Worm (Caenorhabditis elegans): ENCODE results near the gene R160.3.

R160.3 gene

DNA sequence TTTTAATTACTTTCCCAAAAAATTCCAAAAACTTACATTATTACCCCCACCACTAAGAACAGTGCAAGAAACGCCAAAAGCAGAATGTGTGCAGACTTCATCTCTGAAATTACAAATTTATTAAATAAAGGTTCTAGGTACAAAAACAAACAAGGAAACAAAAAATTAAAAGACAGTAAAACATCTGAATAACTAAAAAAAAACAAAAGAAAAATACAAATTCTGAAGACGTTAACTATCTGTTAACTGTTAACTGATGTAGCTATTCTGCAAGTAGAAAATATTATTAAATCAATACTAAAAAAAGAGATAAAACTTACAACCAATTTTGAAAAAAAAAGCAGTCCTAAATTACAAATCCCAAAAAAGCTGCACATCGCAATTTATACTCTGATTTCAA, 5.3 kb upstream of the R160.3 start, which contains the start of gene R160.13:
Gene R160.13, minus strand, starts transcription at position 101 of the 400 bp plus-strand sequence.
- TF ChIP-seq ref-2 (tag; optimal IDR thresholded peaks at IDR 0.05) (no peak), hlh-30 (tag; optimal IDR thresholded peaks at IDR 0.05; ENCODE audit: insufficient read depth) (no peak)

ce11 chrX:4370756-4371155, 4.6 kb upstream of the R160.3 start, which contains the start of gene R160.5:
R160.5 (minus strand) TSS chrX:4370856.
- no peak for TF ChIP-seq pros-1 (tag; optimal IDR thresholded peaks at IDR 0.05)
- no peak for TF ChIP-seq ceh-30 (tag; optimal IDR thresholded peaks at IDR 0.05)
- TF ChIP-seq nhr-11 (tag; optimal IDR thresholded peaks at IDR 0.05): no peak
- no peak for TF ChIP-seq pat-9 (tag; optimal IDR thresholded peaks at IDR 0.05)
- TF ChIP-seq eyg-1 (tag; optimal IDR thresholded peaks at IDR 0.05): no peak
- no peak for TF ChIP-seq lim-6 (tag; optimal IDR thresholded peaks at IDR 0.05)
- TF ChIP-seq pha-2 (tag; optimal IDR thresholded peaks at IDR 0.05): no peak
- TF ChIP-seq lin-11 (tag; optimal IDR thresholded peaks at IDR 0.05): no peak
- no peak for TF ChIP-seq hlh-6 (tag; optimal IDR thresholded peaks at IDR 0.05)
- no peak for TF ChIP-seq che-1 (tag; optimal IDR thresholded peaks at IDR 0.05)
- TF ChIP-seq ceh-45 (GFP tag; IDR thresholded peaks at IDR 0.05): no peak
- TF ChIP-seq rnt-1 (tag; optimal IDR thresholded peaks at IDR 0.05): no peak
- no peak for TF ChIP-seq pqm-1 (tag; optimal IDR thresholded peaks at IDR 0.05)
- TF ChIP-seq C08G9.2 (tag; optimal IDR thresholded peaks at IDR 0.05): no peak
- TF ChIP-seq ceh-14 (tag; optimal IDR thresholded peaks at IDR 0.05): no peak
- TF ChIP-seq C38D4.7 (GFP tag; optimal IDR thresholded peaks at IDR 0.05): no peak
- TF ChIP-seq ceh-24 (tag; optimal IDR thresholded peaks at IDR 0.05): no peak
- no peak for TF ChIP-seq sdc-2 (tag; optimal IDR thresholded peaks at IDR 0.05)
- no peak for TF ChIP-seq fkh-10 (GFP tag; optimal IDR thresholded peaks at IDR 0.05)

ce11 chrX:4368800-4369199, 2.7 kb upstream of the R160.3 start, which contains the start of gene R160.4:
R160.4 (minus strand) TSS chrX:4368900.
- TF ChIP-seq hlh-15 (tag; optimal IDR thresholded peaks at IDR 0.05): no peak
- TF ChIP-seq che-1 (tag; optimal IDR thresholded peaks at IDR 0.05): no peak
- no peak for TF ChIP-seq ets-4 (tag; optimal IDR thresholded peaks at IDR 0.05)
- TF ChIP-seq unc-3 (GFP tag; conservative IDR thresholded peaks at IDR 0.05): no peak
- no peak for TF ChIP-seq unc-3 (tag; optimal IDR thresholded peaks at IDR 0.05)
- TF ChIP-seq tbx-2 (tag; optimal IDR thresholded peaks at IDR 0.05): no peak
- no peak for TF ChIP-seq pat-9 (tag; optimal IDR thresholded peaks at IDR 0.05)
- no peak for TF ChIP-seq zip-5 (tag; optimal IDR thresholded peaks at IDR 0.05)
- no peak for TF ChIP-seq mec-3 (tag; optimal IDR thresholded peaks at IDR 0.05; ENCODE audit: borderline replicate concordance)
- TF ChIP-seq dve-1 (tag; optimal IDR thresholded peaks at IDR 0.05): no peak
- TF ChIP-seq pag-3 (tag; optimal IDR thresholded peaks at IDR 0.05; ENCODE audit: borderline replicate concordance): no peak
- TF ChIP-seq lin-11 (tag; optimal IDR thresholded peaks at IDR 0.05): no peak
- TF ChIP-seq nhr-11 (tag; optimal IDR thresholded peaks at IDR 0.05): no peak
- TF ChIP-seq tbx-7 (tag; optimal IDR thresholded peaks at IDR 0.05): no peak
- TF ChIP-seq unc-55 (GFP tag; optimal IDR thresholded peaks at IDR 0.05): no peak

- TF ChIP-seq ceh-22 (tag; optimal IDR thresholded peaks at IDR 0.05) (no peak), nhr-232 (tag; optimal IDR thresholded peaks at IDR 0.05) (no peak), lim-6 (tag; optimal IDR thresholded peaks at IDR 0.05) (no peak), pha-4 (tag; optimal IDR thresholded peaks at IDR 0.05) (no peak), C38D4.7 (GFP tag; optimal IDR thresholded peaks at IDR 0.05) (no peak), elt-2 (tag; optimal IDR thresholded peaks at IDR 0.05) (no peak), nhr-11 (tag; optimal IDR thresholded peaks at IDR 0.05) (no peak), unc-42 (tag; optimal IDR thresholded peaks at IDR 0.05) (no peak), ceh-45 (GFP tag; IDR thresholded peaks at IDR 0.05) (no peak)
These were observed 1.3 kb upstream of the R160.3 start, which contains the start of gene R160.10 for ce11 chrX:4367414-4367813. R160.10 (minus strand) TSS chrX:4367514.
